Fruit fly (Drosophila melanogaster) whole organism, adult: ENCODE measurements around the gene VGlut.

Experiments used
- CG11617 ChIP-seq: fragments of 200-800 bp; sonication (Bioruptor generic); optimal IDR thresholded peaks from 2 replicates; lab custom pipeline; 2017; ENCODE audit warnings: mild to moderate bottlenecking, missing biosample characterization, missing genetic modification reagents, missing genetic modification characterization
- CG12768 ChIP-seq: fragments of 200-800 bp; sonication (Bioruptor generic); optimal IDR thresholded peaks from 2 replicates; lab custom pipeline; 2017; ENCODE audit warnings: missing biosample characterization, missing genetic modification characterization, mild to moderate bottlenecking, moderate library complexity, missing genetic modification reagents
- CG14711 ChIP-seq: fragments of 200-800 bp; sonication (Bioruptor generic); optimal IDR thresholded peaks from 2 replicates; lab custom pipeline; 2018; ENCODE audit warnings: missing biosample characterization, mild to moderate bottlenecking, missing genetic modification characterization, moderate library complexity
- CG1620 ChIP-seq: fragments of 200-800 bp; sonication (Bioruptor generic); optimal IDR thresholded peaks from 2 replicates; lab custom pipeline; 2016; ENCODE audit warnings: missing biosample characterization, missing genetic modification characterization
- CG33017 ChIP-seq: fragments of 200-800 bp; sonication (Bioruptor generic); optimal IDR thresholded peaks from 2 replicates; lab custom pipeline; 2018; ENCODE audit warnings: missing biosample characterization, mild to moderate bottlenecking, missing genetic modification characterization, moderate library complexity
- CG5204 ChIP-seq: fragments of 200-800 bp; sonication (Bioruptor generic); optimal IDR thresholded peaks from 2 replicates; lab custom pipeline; 2016; ENCODE audit warnings: missing biosample characterization, missing genetic modification characterization
- CG7045 ChIP-seq: fragments of 200-800 bp; sonication (Bioruptor generic); optimal IDR thresholded peaks from 2 replicates; lab custom pipeline; 2017; ENCODE audit warnings: missing biosample characterization, mild to moderate bottlenecking, missing genetic modification characterization
- CG7101 ChIP-seq: fragments of 200-800 bp; sonication (Bioruptor generic); optimal IDR thresholded peaks from 2 replicates; lab custom pipeline; 2018; ENCODE audit warnings: missing biosample characterization, mild to moderate bottlenecking, missing genetic modification characterization, moderate library complexity
- Clk ChIP-seq: fragments of 200-800 bp; sonication (Bioruptor generic); optimal IDR thresholded peaks from 2 replicates; lab custom pipeline; 2017; ENCODE audit warnings: missing biosample characterization, missing genetic modification characterization
- Crg-1 ChIP-seq: fragments of 200-800 bp; sonication (Bioruptor generic); optimal IDR thresholded peaks from 2 replicates; lab custom pipeline; 2016; ENCODE audit warnings: missing biosample characterization, missing genetic modification characterization
- Hr96 ChIP-seq: fragments of 200-800 bp; sonication (Bioruptor generic); optimal IDR thresholded peaks from 2 replicates; lab custom pipeline; 2016; ENCODE audit warnings: missing biosample characterization, missing genetic modification characterization
- Mnt ChIP-seq: fragments of 200-800 bp; sonication (Bioruptor generic); optimal IDR thresholded peaks from 2 replicates; lab custom pipeline; 2016; ENCODE audit warnings: missing biosample characterization, mild to moderate bottlenecking, missing genetic modification characterization
- bab1 ChIP-seq: fragments of 200-800 bp; sonication (Bioruptor generic); optimal IDR thresholded peaks from 3 replicates; lab custom pipeline; 2019; ENCODE audit warnings: missing biosample characterization, mild to moderate bottlenecking, missing genetic modification characterization, moderate library complexity
- cic ChIP-seq: fragments of 200-800 bp; sonication (Bioruptor generic); optimal IDR thresholded peaks from 2 replicates; lab custom pipeline; 2017; ENCODE audit warnings: missing biosample characterization, mild to moderate bottlenecking, missing genetic modification characterization, moderate library complexity
- cnc ChIP-seq, 2 experiments: fragments of >200 bp; optimal IDR thresholded peaks; 2 replicates each; lab custom pipeline; 2017
- kay ChIP-seq: fragments of 200-800 bp; sonication (Bioruptor generic); peaks from one replicate; lab custom pipeline; 2016; ENCODE audit warnings: missing biosample characterization, missing genetic modification characterization, borderline replicate concordance
- ovo ChIP-seq: fragments of 200-800 bp; sonication (Bioruptor generic); optimal IDR thresholded peaks from 2 replicates; lab custom pipeline; 2016; ENCODE audit warnings: missing biosample characterization, missing genetic modification characterization
- pad ChIP-seq: fragments of 200-800 bp; sonication (Bioruptor generic); optimal IDR thresholded peaks from 3 replicates; lab custom pipeline; 2017; ENCODE audit warnings: missing biosample characterization, missing genetic modification characterization, mild to moderate bottlenecking, moderate library complexity, missing genetic modification reagents
- tj ChIP-seq: fragments of 200-800 bp; sonication (Bioruptor generic); optimal IDR thresholded peaks from 3 replicates; lab custom pipeline; 2017; ENCODE audit warnings: missing biosample characterization, mild to moderate bottlenecking, missing genetic modification characterization, moderate library complexity
- toe ChIP-seq: fragments of 200-800 bp; sonication (Bioruptor generic); optimal IDR thresholded peaks from 2 replicates; lab custom pipeline; 2016; ENCODE audit warnings: missing biosample characterization, missing genetic modification characterization

Gene VGlut

DNA sequence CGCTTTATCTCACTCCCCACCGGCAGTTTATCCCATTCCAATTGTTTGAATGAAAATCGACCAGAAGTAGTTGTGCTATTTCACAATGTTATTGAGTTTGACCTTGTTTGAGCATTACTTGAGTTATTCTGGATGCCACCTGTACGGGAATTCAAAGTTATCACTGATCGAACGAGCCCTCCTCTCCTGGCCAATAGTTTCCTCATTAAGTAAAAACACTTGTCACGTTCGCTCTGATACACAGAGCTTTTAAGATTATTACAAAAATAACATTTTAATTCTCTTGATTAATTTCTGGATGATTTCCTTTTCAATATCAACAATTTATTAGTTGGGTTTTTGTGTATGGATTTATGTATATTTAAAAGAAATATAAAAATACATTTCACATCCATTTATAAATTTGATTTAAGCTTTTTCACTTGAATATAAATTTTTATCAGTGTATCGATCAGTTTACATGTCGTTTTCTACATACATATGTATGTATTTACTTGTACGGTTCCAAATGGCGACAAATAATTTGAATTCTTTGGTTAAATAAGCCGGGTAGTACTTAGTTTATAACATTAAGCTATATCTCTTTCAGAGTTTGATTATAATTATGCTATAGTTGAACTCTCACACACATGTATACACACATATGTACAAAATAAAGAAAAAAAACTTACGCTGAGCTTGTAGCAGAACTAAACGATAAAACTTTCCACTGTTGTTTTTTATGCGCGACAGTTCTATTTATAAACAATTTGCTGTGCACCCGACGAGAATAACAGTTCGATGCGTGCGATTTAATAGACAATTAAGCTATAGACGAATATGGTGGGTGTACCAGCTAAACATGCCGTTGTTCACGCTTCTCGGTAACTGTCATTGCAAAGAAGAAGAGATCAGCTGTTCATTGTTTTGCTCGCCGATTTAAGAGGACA is 26.0 kb upstream of the VGlut start, which contains the start of the genes CG3609 and CG15390:
Gene CG3609, minus strand, starts transcription at position 810 of the 929 bp plus-strand sequence.
Gene CG15390, plus strand, starts transcription at position 896 of the 929 bp plus-strand sequence.
- peak; percentile 83 for TF ChIP-seq CG7101 (tag; lab: Kevin White, UChicago)
- TF ChIP-seq CG5204 (GFP tag; lab: Kevin White, UChicago): peak; percentile 88
- TF ChIP-seq CG1620: peak; percentile 95
- TF ChIP-seq Crg-1 (GFP tag; lab: Kevin White, UChicago): peak; percentile 86
- TF ChIP-seq Hr96 (GFP tag; lab: Kevin White, UChicago): peak; percentile 89
- no peak for TF ChIP-seq kay (GFP tag; lab: Kevin White, UChicago)
- no peak for TF ChIP-seq Clk (GFP tag; lab: Kevin White, UChicago)
- peak; percentile 86 for TF ChIP-seq CG11617 (GFP tag; lab: Kevin White, UChicago)
- peak; percentile 62 for TF ChIP-seq pad (GFP tag; lab: Kevin White, UChicago)
- TF ChIP-seq CG33017 (tag; lab: Kevin White, UChicago): peak; percentile 92
- TF ChIP-seq cnc (optimal IDR thresholded peaks at IDR 0.05; lab: Kevin White, UChicago): peak in 1 of 2 experiments; percentile 38
- TF ChIP-seq cic: peak; percentile 86
- TF ChIP-seq ovo: peak; percentile 79
- TF ChIP-seq CG7045 (GFP tag; lab: Kevin White, UChicago): peak; percentile 78
- peak; percentile 94 for TF ChIP-seq bab1 (GFP tag; lab: Kevin White, UChicago)
- peak; percentile 67 for TF ChIP-seq tj (GFP tag; lab: Kevin White, UChicago)
- peak; percentile 78 for TF ChIP-seq CG12768 (GFP tag; lab: Kevin White, UChicago)
- TF ChIP-seq CG14711 (tag; lab: Kevin White, UChicago): peak; percentile 65
- TF ChIP-seq Mnt (GFP tag; lab: Kevin White, UChicago): peak; percentile 96
- peak; percentile 90 for TF ChIP-seq toe (GFP tag; lab: Kevin White, UChicago)

DNA sequence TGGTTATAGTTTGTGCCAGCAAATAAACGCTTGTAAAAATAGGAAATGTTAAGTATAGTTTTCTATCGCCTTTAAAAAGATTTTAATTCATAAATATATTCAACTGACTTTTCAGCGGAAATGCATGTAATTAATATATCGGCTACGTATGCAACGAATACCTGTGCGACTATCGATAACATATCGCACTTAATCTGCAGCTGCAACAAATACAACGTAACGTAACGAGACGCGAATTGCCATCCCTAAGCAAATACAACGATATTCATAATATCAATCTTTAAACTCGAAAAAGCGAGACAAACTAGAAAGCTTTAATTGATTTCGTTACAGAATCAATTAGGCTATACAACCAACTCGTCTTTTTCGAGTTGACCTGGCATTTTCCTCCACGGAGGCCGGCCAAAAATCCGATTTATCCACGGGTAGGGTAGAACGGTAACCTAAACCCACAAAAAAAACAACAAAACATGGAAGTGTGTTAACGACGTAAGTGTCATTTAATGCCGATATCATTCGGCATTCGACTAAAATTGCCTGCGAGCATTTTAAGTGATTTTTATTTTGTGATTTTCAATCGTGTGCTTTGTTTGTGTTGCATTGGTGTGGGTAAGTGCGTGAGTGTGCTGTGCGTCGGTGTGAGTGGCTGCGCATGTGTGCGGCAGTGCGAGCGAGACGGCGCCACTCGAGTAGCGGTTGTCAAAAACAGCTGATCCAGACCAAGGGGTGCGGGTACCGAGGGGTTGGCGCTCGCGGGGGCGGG is 24.3 kb upstream of the VGlut start, which contains the start of gene Atxn7:
Gene Atxn7, plus strand, starts transcription at position 187 of the 763 bp plus-strand sequence.
- peak; percentile 91 for TF ChIP-seq pad (GFP tag; lab: Kevin White, UChicago)
- TF ChIP-seq Crg-1 (GFP tag; lab: Kevin White, UChicago): peak; percentile 84
- peak; percentile 28 for TF ChIP-seq CG12768 (GFP tag; lab: Kevin White, UChicago)
- peak; percentile 49 for TF ChIP-seq cic
- TF ChIP-seq kay (GFP tag; lab: Kevin White, UChicago): no peak
- peak; percentile 12 for TF ChIP-seq Clk (GFP tag; lab: Kevin White, UChicago)
- TF ChIP-seq CG33017 (tag; lab: Kevin White, UChicago): peak; percentile 76
- TF ChIP-seq cnc (optimal IDR thresholded peaks at IDR 0.05; lab: Kevin White, UChicago): no peak
- peak; percentile 87 for TF ChIP-seq CG7101 (tag; lab: Kevin White, UChicago)
- peak; percentile 80 for TF ChIP-seq toe (GFP tag; lab: Kevin White, UChicago)
- peak; percentile 74 for TF ChIP-seq CG7045 (GFP tag; lab: Kevin White, UChicago)
- peak; percentile 39 for TF ChIP-seq CG14711 (tag; lab: Kevin White, UChicago)
- peak; percentile 80 for TF ChIP-seq CG1620
- peak; percentile 88 for TF ChIP-seq bab1 (GFP tag; lab: Kevin White, UChicago)
- TF ChIP-seq CG5204 (GFP tag; lab: Kevin White, UChicago): peak; percentile 75
- peak; percentile 70 for TF ChIP-seq Mnt (GFP tag; lab: Kevin White, UChicago)
- peak; percentile 92 for TF ChIP-seq ovo
- TF ChIP-seq Hr96 (GFP tag; lab: Kevin White, UChicago): peak; percentile 80
- TF ChIP-seq tj (GFP tag; lab: Kevin White, UChicago): peak; percentile 49
- TF ChIP-seq CG11617 (GFP tag; lab: Kevin White, UChicago): peak; percentile 82

dm6 chr2L:2376418-2376702 is 23.7 kb upstream of the VGlut start:
- TF ChIP-seq ovo: no peak
- no peak for TF ChIP-seq CG12768 (GFP tag; lab: Kevin White, UChicago)
- TF ChIP-seq cic: peak; percentile 66

dm6 chr2L:2380805-2381204 is 19.3 kb upstream of the VGlut start, which contains the start of gene Eogt:
Gene Eogt (plus strand): TSS chr2L:2381097.
- TF ChIP-seq kay (GFP tag; lab: Kevin White, UChicago): no peak
- peak; percentile 17 for TF ChIP-seq cic
- TF ChIP-seq CG33017 (tag; lab: Kevin White, UChicago): peak; percentile 97
- TF ChIP-seq Hr96 (GFP tag; lab: Kevin White, UChicago): peak; percentile 55
- TF ChIP-seq bab1 (GFP tag; lab: Kevin White, UChicago): peak; percentile 88
- TF ChIP-seq CG7101 (tag; lab: Kevin White, UChicago): peak; percentile 96
- peak; percentile 90 for TF ChIP-seq CG12768 (GFP tag; lab: Kevin White, UChicago)
- peak; percentile 69 for TF ChIP-seq CG1620
- peak; percentile 77 for TF ChIP-seq CG5204 (GFP tag; lab: Kevin White, UChicago)
- peak; percentile 61 for TF ChIP-seq Mnt (GFP tag; lab: Kevin White, UChicago)
- peak; percentile 84 for TF ChIP-seq Crg-1 (GFP tag; lab: Kevin White, UChicago)
- TF ChIP-seq cnc (optimal IDR thresholded peaks at IDR 0.05; lab: Kevin White, UChicago): no peak
- peak; percentile 90 for TF ChIP-seq CG14711 (tag; lab: Kevin White, UChicago)
- peak; percentile 57 for TF ChIP-seq Clk (GFP tag; lab: Kevin White, UChicago)
- TF ChIP-seq pad (GFP tag; lab: Kevin White, UChicago): peak; percentile 75
- TF ChIP-seq toe (GFP tag; lab: Kevin White, UChicago): peak; percentile 83
- TF ChIP-seq CG7045 (GFP tag; lab: Kevin White, UChicago): peak; percentile 89
- peak; percentile 82 for TF ChIP-seq CG11617 (GFP tag; lab: Kevin White, UChicago)
- peak; percentile 64 for TF ChIP-seq ovo
- TF ChIP-seq tj (GFP tag; lab: Kevin White, UChicago): peak; percentile 55
